Worm (Caenorhabditis elegans) whole organism, L3 larva: Measurements from ENCODE around the gene mrps-23.

Experiments
- R02D3.7 ChIP-seq: fragments of 150-350 bp; optimal IDR thresholded peaks from 2 replicates; lab custom pipeline; 2014; ENCODE audit warnings: missing biosample characterization, missing genetic modification characterization
- ZK546.5 ChIP-seq: sonication (generic microtip); optimal IDR thresholded peaks from 2 replicates; lab custom pipeline; 2017; ENCODE audit warnings: missing biosample characterization, missing genetic modification characterization
- aly-2 ChIP-seq: fragments of 150-350 bp; optimal IDR thresholded peaks from 2 replicates; lab custom pipeline; 2014; ENCODE audit warnings: missing biosample characterization, missing genetic modification characterization
- ama-1 ChIP-seq: fragments of 150-350 bp; optimal IDR thresholded peaks from 2 replicates; lab custom pipeline; 2018
- ceh-16 ChIP-seq: sonication (generic microtip); optimal IDR thresholded peaks from 2 replicates; lab custom pipeline; 2017; ENCODE audit warnings: missing biosample characterization, missing genetic modification characterization
- ceh-28 ChIP-seq: fragments of 150-350 bp; optimal IDR thresholded peaks from 2 replicates; lab custom pipeline; 2014; ENCODE audit warnings: missing biosample characterization, missing genetic modification reagents, missing genetic modification characterization
- ceh-82 ChIP-seq: fragments of 150-350 bp; optimal IDR thresholded peaks from 2 replicates; lab custom pipeline; 2014; ENCODE audit warnings: missing biosample characterization, missing genetic modification characterization
- daf-12 ChIP-seq: fragments of 150-350 bp; optimal IDR thresholded peaks from 2 replicates; lab custom pipeline; 2014; ENCODE audit warnings: missing biosample characterization, missing genetic modification reagents, missing genetic modification characterization
- egl-27 ChIP-seq: sonication (generic microtip); optimal IDR thresholded peaks from 4 replicates; lab custom pipeline; 2017; ENCODE audit warnings: missing biosample characterization, missing genetic modification reagents, missing genetic modification characterization
- egl-5 ChIP-seq: fragments of 150-350 bp; optimal IDR thresholded peaks from 2 replicates; lab custom pipeline; 2017; ENCODE audit warnings: missing biosample characterization, missing genetic modification reagents, missing genetic modification characterization, inconsistent platforms
- elt-1 ChIP-seq: fragments of 150-350 bp; optimal IDR thresholded peaks from 2 replicates; lab custom pipeline; 2014; ENCODE audit warnings: missing biosample characterization, missing genetic modification characterization
- elt-2 ChIP-seq: sonication (generic microtip); optimal IDR thresholded peaks from 2 replicates; lab custom pipeline; 2016; ENCODE audit warnings: missing genetic modification reagents, mild to moderate bottlenecking, missing genetic modification characterization, missing compliant biosample characterization
- elt-3 ChIP-seq, 3 experiments: fragments of 150-350 bp in 1 of 3; sonication (generic microtip) in 2 of 3; optimal IDR thresholded peaks; 2 replicates in 2 of 3; 4 replicates in 1 of 3; lab custom pipeline; 2014 to 2017; ENCODE audit warnings: missing biosample characterization in 3 of 3, missing genetic modification characterization in 3 of 3
- eor-1 ChIP-seq, 2 experiments: fragments of 150-350 bp; optimal IDR thresholded peaks; 2 replicates each; lab custom pipeline; 2014 to 2018; ENCODE audit warnings: missing biosample characterization in 2 of 2, missing genetic modification characterization in 2 of 2
- fkh-10 ChIP-seq: sonication (generic microtip); optimal IDR thresholded peaks from 2 replicates; lab custom pipeline; 2017; ENCODE audit warnings: missing biosample characterization, missing genetic modification reagents, missing genetic modification characterization
- fos-1 ChIP-seq: fragments of 150-350 bp; optimal IDR thresholded peaks from 2 replicates; lab custom pipeline; 2014; ENCODE audit warnings: missing biosample characterization, missing genetic modification characterization
- hmg-11 ChIP-seq: sonication (generic microtip); optimal IDR thresholded peaks from 2 replicates; lab custom pipeline; 2016; ENCODE audit warnings: missing genetic modification characterization, missing compliant biosample characterization
- jun-1 ChIP-seq: fragments of 150-350 bp; optimal IDR thresholded peaks from 2 replicates; lab custom pipeline; 2014; ENCODE audit warnings: missing biosample characterization, missing genetic modification reagents, missing genetic modification characterization
- lin-15B ChIP-seq: fragments of 150-350 bp; optimal IDR thresholded peaks from 2 replicates; lab custom pipeline; 2014; ENCODE audit warnings: missing biosample characterization, missing genetic modification characterization
- lin-39 ChIP-seq: fragments of 150-350 bp; optimal IDR thresholded peaks from 2 replicates; lab custom pipeline; 2018; ENCODE audit warnings: missing biosample characterization, missing genetic modification reagents, missing genetic modification characterization
- mdl-1 ChIP-seq: fragments of 150-350 bp; optimal IDR thresholded peaks from 2 replicates; lab custom pipeline; 2014; ENCODE audit warnings: missing biosample characterization, missing genetic modification characterization
- mml-1 ChIP-seq: fragments of 150-350 bp; sonication (generic microtip); optimal IDR thresholded peaks from 3 replicates; lab custom pipeline; 2014; ENCODE audit warnings: missing biosample characterization, missing genetic modification characterization
- nfya-1 ChIP-seq: sonication (generic microtip); optimal IDR thresholded peaks from 2 replicates; lab custom pipeline; 2017; ENCODE audit warnings: missing genetic modification characterization, mild to moderate bottlenecking, missing compliant biosample characterization, antibody characterized with exemption, moderate library complexity; ENCODE audit not compliant: insufficient read depth
- nhr-11 ChIP-seq: fragments of 150-350 bp; optimal IDR thresholded peaks from 2 replicates; lab custom pipeline; 2014; ENCODE audit warnings: missing biosample characterization, missing genetic modification characterization
- nhr-23 ChIP-seq: fragments of 150-350 bp; optimal IDR thresholded peaks from 2 replicates; lab custom pipeline; 2014; ENCODE audit warnings: missing biosample characterization, missing genetic modification reagents, missing genetic modification characterization
- nhr-237 ChIP-seq: fragments of 150-350 bp; optimal IDR thresholded peaks from 2 replicates; lab custom pipeline; 2014; ENCODE audit warnings: missing biosample characterization, missing genetic modification characterization
- nhr-25 ChIP-seq: sonication (generic microtip); optimal IDR thresholded peaks from 2 replicates; lab custom pipeline; 2017; ENCODE audit warnings: missing biosample characterization, missing genetic modification characterization
- nhr-28 ChIP-seq: fragments of 150-350 bp; optimal IDR thresholded peaks from 2 replicates; lab custom pipeline; 2014; ENCODE audit warnings: missing biosample characterization, missing genetic modification characterization
- nhr-43 ChIP-seq: sonication (generic microtip); optimal IDR thresholded peaks from 2 replicates; lab custom pipeline; 2016; ENCODE audit warnings: mild to moderate bottlenecking, missing genetic modification characterization, missing compliant biosample characterization; ENCODE audit not compliant: poor library complexity, severe bottlenecking
- nhr-76 ChIP-seq: fragments of 150-350 bp; sonication (generic microtip); optimal IDR thresholded peaks from 5 replicates; lab custom pipeline; 2014; ENCODE audit warnings: missing biosample characterization, missing genetic modification characterization
- nhr-77 ChIP-seq: fragments of 150-350 bp; optimal IDR thresholded peaks from 2 replicates; lab custom pipeline; 2014; ENCODE audit warnings: missing biosample characterization, missing genetic modification characterization
- pha-4 ChIP-seq: fragments of 150-350 bp; optimal IDR thresholded peaks from 2 replicates; lab custom pipeline; 2014; ENCODE audit warnings: missing biosample characterization, missing genetic modification reagents, missing genetic modification characterization
- pqm-1 ChIP-seq: fragments of 150-350 bp; optimal IDR thresholded peaks from 2 replicates; lab custom pipeline; 2017; ENCODE audit warnings: missing biosample characterization, missing genetic modification characterization, inconsistent platforms
- sea-2 ChIP-seq: fragments of 150-350 bp; sonication (generic microtip); optimal IDR thresholded peaks from 4 replicates; lab custom pipeline; 2014; ENCODE audit warnings: missing biosample characterization, missing genetic modification reagents, missing genetic modification characterization
- skn-1 ChIP-seq: fragments of 150-350 bp; optimal IDR thresholded peaks from 2 replicates; lab custom pipeline; 2014; ENCODE audit warnings: missing biosample characterization, missing genetic modification characterization
- tbx-2 ChIP-seq: sonication (generic microtip); optimal IDR thresholded peaks from 2 replicates; lab custom pipeline; 2016; ENCODE audit warnings: mild to moderate bottlenecking, missing genetic modification characterization, missing compliant biosample characterization
- unc-39 ChIP-seq: sonication (generic microtip); optimal IDR thresholded peaks from 4 replicates; lab custom pipeline; 2017; ENCODE audit warnings: missing biosample characterization, missing genetic modification characterization
- unc-62 ChIP-seq: fragments of 150-350 bp; sonication (generic microtip); optimal IDR thresholded peaks from 4 replicates; lab custom pipeline; 2014; ENCODE audit warnings: missing biosample characterization, missing genetic modification reagents, missing genetic modification characterization
- zag-1 ChIP-seq: fragments of 150-350 bp; optimal IDR thresholded peaks from 2 replicates; lab custom pipeline; 2014; ENCODE audit warnings: missing biosample characterization, missing genetic modification characterization
- ztf-11 ChIP-seq: fragments of 150-350 bp; optimal IDR thresholded peaks from 2 replicates; lab custom pipeline; 2014; ENCODE audit warnings: missing biosample characterization, missing genetic modification characterization
- ztf-4 ChIP-seq: fragments of 150-350 bp; optimal IDR thresholded peaks from 2 replicates; lab custom pipeline; 2014; ENCODE audit warnings: missing biosample characterization, missing genetic modification characterization

The mrps-23 gene

ce11 chrIII:9513569-9513968, 9.9 kb downstream of the mrps-23 start, which contains the start of gene F55H2.8:
Gene F55H2.8 (plus strand): TSS chrIII:9513869.
- no peak for TF ChIP-seq hmg-11 (tag; lab: Kevin White, UChicago)
- TF ChIP-seq zag-1 = no peak
- TF ChIP-seq pha-4 (tag; lab: Kevin White, UChicago) = no peak
- peak; percentile 17 for TF ChIP-seq nhr-23 (tag; lab: Kevin White, UChicago)

- no peak for TF ChIP-seq pha-4 (tag; lab: Kevin White, UChicago)
- no peak for TF ChIP-seq nhr-43 (tag; lab: Kevin White, UChicago)
- TF ChIP-seq egl-27 (tag; lab: Kevin White, UChicago) = no peak
- no peak for TF ChIP-seq pqm-1 (tag; lab: Kevin White, UChicago)
- no peak for TF ChIP-seq mdl-1 (tag; lab: Kevin White, UChicago)
- no peak for TF ChIP-seq skn-1 (tag; lab: Kevin White, UChicago)
- TF ChIP-seq, all 47 proteins: peak for 0
Measured at ce11 chrIII:9513006-9513405, 10.5 kb downstream of the mrps-23 start.

DNA sequence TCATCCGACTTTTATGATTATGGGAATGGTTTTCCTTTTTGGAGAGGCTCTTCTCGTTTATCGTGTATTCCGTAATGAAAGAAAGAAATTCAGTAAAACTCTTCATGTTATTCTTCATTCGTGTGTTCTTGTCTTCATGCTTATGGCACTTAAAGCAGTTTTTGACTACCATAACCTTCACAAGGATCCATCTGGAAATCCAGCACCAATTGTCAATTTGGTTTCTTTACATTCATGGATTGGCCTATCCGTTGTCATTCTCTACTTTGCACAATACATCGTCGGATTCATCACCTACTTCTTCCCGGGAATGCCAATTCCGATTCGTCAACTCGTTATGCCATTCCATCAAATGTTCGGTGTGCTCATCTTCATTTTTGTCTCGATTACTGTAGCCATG, 11.8 kb downstream of the mrps-23 start:
- TF ChIP-seq mml-1 (no peak), nhr-43 (tag; lab: Kevin White, UChicago) (no peak), ZK546.5 (tag; lab: Kevin White, UChicago) (no peak), ama-1 (no peak), nhr-77 (tag; lab: Kevin White, UChicago) (no peak), R02D3.7 (no peak), nhr-76 (no peak), nhr-25 (tag; lab: Kevin White, UChicago) (no peak), hmg-11 (tag; lab: Kevin White, UChicago) (no peak), egl-5 (no peak), tbx-2 (tag; lab: Kevin White, UChicago) (no peak)

DNA sequence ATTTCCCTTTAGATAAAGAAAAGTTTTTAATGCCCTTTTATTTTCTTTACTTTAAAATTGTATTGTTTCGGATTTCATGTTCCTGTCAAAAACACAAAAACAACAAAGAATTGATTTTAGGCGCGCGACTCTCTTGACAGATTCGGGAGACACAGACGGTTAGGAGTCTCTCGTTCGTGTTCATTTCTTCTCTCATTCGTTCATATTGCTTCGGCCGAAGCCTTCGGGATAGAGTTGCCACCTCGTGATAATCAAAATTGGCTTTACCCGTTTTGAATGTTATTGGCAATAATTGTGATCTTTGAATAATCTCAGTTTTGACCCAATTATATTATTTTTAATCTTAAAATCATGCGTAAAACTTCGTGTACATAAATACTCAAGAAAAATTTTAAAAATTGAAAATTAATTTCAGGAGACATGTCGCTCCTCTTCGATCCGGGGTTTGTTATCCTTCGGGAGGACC, 12.4 kb downstream of the mrps-23 start, which contains the start of gene F55H2.5:
Gene F55H2.5, plus strand, starts transcription at position 416 of the 466 bp plus-strand sequence.
- TF ChIP-seq elt-3 (tag; optimal IDR thresholded peaks at IDR 0.05; lab: Kevin White, UChicago) (no peak), ztf-4 (tag; lab: Kevin White, UChicago) (no peak), ceh-28 (tag; lab: Kevin White, UChicago) (no peak), ama-1 (peak; percentile 43), aly-2 (tag; lab: Kevin White, UChicago) (no peak), jun-1 (tag; lab: Kevin White, UChicago) (no peak), fos-1 (tag; lab: Kevin White, UChicago) (no peak), elt-1 (no peak), pha-4 (tag; lab: Kevin White, UChicago) (peak; percentile 5), nfya-1 (tag; lab: Kevin White, UChicago) (peak; percentile 18), ceh-16 (no peak), fkh-10 (GFP tag; lab: Kevin White, UChicago) (no peak), lin-15B (tag; lab: Kevin White, UChicago) (peak; percentile 2), unc-62 (no peak), elt-2 (tag; lab: Kevin White, UChicago) (no peak), ztf-11 (tag; lab: Kevin White, UChicago) (no peak), unc-39 (tag; lab: Kevin White, UChicago) (no peak), hmg-11 (tag; lab: Kevin White, UChicago) (peak; percentile 31)

DNA sequence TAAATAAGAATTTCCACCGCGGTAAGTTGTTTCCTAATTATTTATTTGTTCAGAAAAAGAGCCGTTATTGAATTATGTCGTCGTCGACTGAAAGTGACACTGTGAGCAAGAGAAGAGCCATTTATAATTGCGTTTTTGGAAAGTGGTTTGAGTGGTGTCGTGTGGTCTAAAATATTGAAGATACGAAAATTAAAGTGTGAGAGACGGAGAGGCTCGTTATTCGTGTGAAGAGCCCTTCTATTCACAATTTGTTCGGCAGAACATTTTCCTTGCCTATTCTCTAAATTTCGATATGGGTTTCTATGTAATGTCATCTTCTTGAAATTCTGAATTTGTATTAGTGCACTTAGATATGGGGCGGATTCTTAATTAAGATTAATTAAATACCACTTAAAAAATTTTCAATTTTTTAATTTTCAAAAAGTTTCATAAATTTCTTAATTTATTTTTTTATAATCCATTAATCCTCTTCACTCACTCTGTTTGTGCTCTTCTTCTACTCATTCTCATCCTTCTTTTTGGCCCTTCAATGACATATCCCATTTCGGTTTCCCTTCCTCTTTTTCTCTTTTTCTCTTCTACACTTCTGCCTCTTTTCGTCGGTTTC, 13.6 kb downstream of the mrps-23 start:
- peak; percentile 3 for TF ChIP-seq nhr-23 (tag; lab: Kevin White, UChicago)
- TF ChIP-seq unc-39 (tag; lab: Kevin White, UChicago) = no peak
- peak; percentile 59 for TF ChIP-seq nhr-77 (tag; lab: Kevin White, UChicago)
- TF ChIP-seq mdl-1 (tag; lab: Kevin White, UChicago) = no peak
- no peak for TF ChIP-seq ceh-16
- TF ChIP-seq lin-39 (tag; lab: Kevin White, UChicago) = no peak
- no peak for TF ChIP-seq sea-2 (GFP tag; lab: Kevin White, UChicago)
- no peak for TF ChIP-seq ZK546.5 (tag; lab: Kevin White, UChicago)
- no peak for TF ChIP-seq ceh-82
- TF ChIP-seq zag-1 = no peak
- no peak for TF ChIP-seq nhr-25 (tag; lab: Kevin White, UChicago)
- TF ChIP-seq ceh-28 (tag; lab: Kevin White, UChicago) = no peak
- no peak for TF ChIP-seq unc-62
- TF ChIP-seq pqm-1 (tag; lab: Kevin White, UChicago) = no peak
- no peak for TF ChIP-seq daf-12 (tag; lab: Kevin White, UChicago)
- TF ChIP-seq nhr-76 = no peak
- no peak for TF ChIP-seq nhr-28 (tag; lab: Kevin White, UChicago)
- no peak for TF ChIP-seq fos-1 (tag; lab: Kevin White, UChicago)
- no peak for TF ChIP-seq eor-1 (tag; optimal IDR thresholded peaks at IDR 0.05; lab: Kevin White, UChicago)
- TF ChIP-seq nhr-11 (tag; lab: Kevin White, UChicago) = no peak
- no peak for TF ChIP-seq R02D3.7
- no peak for TF ChIP-seq nhr-237
- TF ChIP-seq pha-4 (tag; lab: Kevin White, UChicago) = peak; percentile 3
- TF ChIP-seq aly-2 (tag; lab: Kevin White, UChicago) = no peak
- no peak for TF ChIP-seq mml-1
- no peak for TF ChIP-seq ztf-11 (tag; lab: Kevin White, UChicago)
- TF ChIP-seq ztf-4 (tag; lab: Kevin White, UChicago) = peak; percentile 47
- no peak for TF ChIP-seq fkh-10 (GFP tag; lab: Kevin White, UChicago)
